Fruit fly (Drosophila melanogaster): ENCODE results near the gene CG34030.

Gene CG34030

DNA sequence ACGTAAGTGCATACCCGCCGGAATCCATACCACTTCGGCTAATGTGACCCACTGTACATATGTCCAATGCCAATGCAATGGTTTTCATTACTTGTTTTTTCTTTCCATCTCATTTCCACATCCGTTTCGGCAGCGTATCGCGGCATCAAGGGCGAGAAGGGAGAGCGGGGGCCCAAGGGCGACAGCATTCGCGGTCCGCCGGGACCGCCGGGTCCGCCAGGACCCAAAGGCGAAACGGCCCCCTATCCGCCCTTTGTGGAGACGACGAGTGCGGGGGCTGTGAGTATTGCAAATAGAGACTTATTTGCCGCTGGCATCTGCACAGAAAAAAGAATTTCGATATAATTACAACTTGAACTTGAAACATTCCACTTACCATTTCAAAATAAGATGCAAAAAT is 40.0 kb downstream of the CG34030 start:
- TF ChIP-seq CG16779 (tag; optimal IDR thresholded peaks at IDR 0.05) = no peak
- TF ChIP-seq cyc (GFP tag; optimal IDR thresholded peaks at IDR 0.05) = no peak
- TF ChIP-seq CG8632 (GFP tag; optimal IDR thresholded peaks at IDR 0.05) = no peak
- no peak for TF ChIP-seq CG11294 (GFP tag; IDR thresholded peaks at IDR 0.05)
- TF ChIP-seq Lpt (GFP tag; optimal IDR thresholded peaks at IDR 0.05) = no peak
- no peak for TF ChIP-seq Gug (GFP tag; IDR thresholded peaks at IDR 0.05)
- TF ChIP-seq fd59A (GFP tag; optimal IDR thresholded peaks at IDR 0.05) = no peak
- TF ChIP-seq Sox102F (GFP tag; optimal IDR thresholded peaks at IDR 0.05) = no peak
- no peak for TF ChIP-seq CG3919 (GFP tag; optimal IDR thresholded peaks at IDR 0.05)
- no peak for TF ChIP-seq CG10631 (GFP tag; optimal IDR thresholded peaks at IDR 0.05)
- TF ChIP-seq Smox (GFP tag; optimal IDR thresholded peaks at IDR 0.05) = no peak
- no peak for TF ChIP-seq CG6792 (GFP tag; optimal IDR thresholded peaks at IDR 0.05)
- TF ChIP-seq CG11762 (GFP tag; optimal IDR thresholded peaks at IDR 0.05; ENCODE audit: insufficient read depth) = no peak
- TF ChIP-seq CG1621 (tag; optimal IDR thresholded peaks at IDR 0.05) = no peak
- TF ChIP-seq acj6 (GFP tag; optimal IDR thresholded peaks at IDR 0.05) = no peak
- no peak for TF ChIP-seq CG9139 (GFP tag; optimal IDR thresholded peaks at IDR 0.05)
- TF ChIP-seq Eip93F (GFP tag; optimal IDR thresholded peaks at IDR 0.05) = no peak
- TF ChIP-seq achi (GFP tag; optimal IDR thresholded peaks at IDR 0.05) = no peak
- no peak for TF ChIP-seq CG34406 (GFP tag; optimal IDR thresholded peaks at IDR 0.05)

DNA sequence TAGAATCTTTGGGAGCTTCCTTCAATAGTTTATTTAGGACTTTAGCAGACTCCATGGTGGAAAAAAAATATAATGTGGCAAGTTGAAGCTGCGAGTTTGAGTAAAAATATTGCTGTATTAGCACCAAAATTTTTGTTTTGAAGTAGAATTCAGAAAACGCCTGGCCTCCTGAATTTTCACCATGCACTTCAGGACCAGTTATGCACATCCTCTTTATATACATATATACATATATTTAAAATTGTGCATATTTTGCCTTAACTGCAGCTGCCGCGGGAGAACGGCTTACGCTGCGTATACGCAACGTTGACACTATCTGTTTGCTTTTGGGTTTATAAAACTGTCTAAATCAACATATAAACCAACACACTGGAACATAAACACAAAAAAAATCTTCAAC is 48.4 kb downstream of the CG34030 start, which contains the start of gene CG17744:
Gene CG17744, minus strand, starts transcription at position 101 of the 400 bp plus-strand sequence.
- TF ChIP-seq Lpt (GFP tag; optimal IDR thresholded peaks at IDR 0.05) = no peak
- no peak for TF ChIP-seq Ets96B (tag; optimal IDR thresholded peaks at IDR 0.05)
- no peak for TF ChIP-seq spab (GFP tag; optimal IDR thresholded peaks at IDR 0.05)
- no peak for TF ChIP-seq Eip75B (GFP tag; optimal IDR thresholded peaks at IDR 0.05)
- TF ChIP-seq CG31627 (GFP tag; optimal IDR thresholded peaks at IDR 0.05) = no peak
- no peak for TF ChIP-seq CG11762 (GFP tag; optimal IDR thresholded peaks at IDR 0.05; ENCODE audit: insufficient read depth)
- no peak for TF ChIP-seq pdm3 (GFP tag; optimal IDR thresholded peaks at IDR 0.05)

Data from whole organism, prepupa.